Fruit fly (Drosophila melanogaster): ENCODE results near the gene bou.

The bou gene

DNA sequence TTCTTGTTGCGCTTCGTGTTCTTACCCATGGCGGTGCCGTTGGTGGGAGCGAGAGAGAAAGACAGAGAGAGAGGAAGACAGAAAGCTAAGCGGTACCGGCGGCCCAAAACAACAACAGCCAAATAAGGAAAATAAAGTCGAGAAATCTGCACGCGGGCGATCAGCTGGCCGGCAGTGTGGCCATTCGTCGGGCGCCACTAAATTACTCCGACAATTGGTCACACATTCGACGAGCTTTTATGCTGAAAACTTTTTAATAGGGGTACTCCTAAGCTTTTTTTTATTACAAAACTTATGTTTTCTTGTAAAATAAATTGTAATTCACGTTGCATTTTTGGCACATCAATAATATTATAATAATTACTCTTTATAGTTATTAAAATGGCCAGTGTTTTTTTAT, 17.7 kb upstream of the bou start, which contains the start of gene Setd3 (continued):
- TF ChIP-seq Sox102F (GFP tag; optimal IDR thresholded peaks at IDR 0.05) (peak; percentile 18), Lpt (GFP tag; optimal IDR thresholded peaks at IDR 0.05) (no peak), gsb-n (tag; optimal IDR thresholded peaks at IDR 0.05) (peak; percentile 85), MESR4 (GFP tag; optimal IDR thresholded peaks at IDR 0.05) (peak; percentile 20), CG33213 (GFP tag; optimal IDR thresholded peaks at IDR 0.05) (no peak), HLH54F (GFP tag; optimal IDR thresholded peaks at IDR 0.05) (no peak), PHDP (tag; optimal IDR thresholded peaks at IDR 0.05) (peak; percentile 12), crp (GFP tag; optimal IDR thresholded peaks at IDR 0.05) (peak in 1 of 2 experiments; percentile 86), CG12659 (GFP tag; optimal IDR thresholded peaks at IDR 0.05) (peak; percentile 28), CG12391 (tag; optimal IDR thresholded peaks at IDR 0.05) (peak; percentile 21), CG1832 (GFP tag; optimal IDR thresholded peaks at IDR 0.05) (peak; percentile 44), CG34422 (GFP tag; IDR thresholded peaks at IDR 0.05) (peak; percentile 45; the same call in 1 of the 3 replicates), CG4360 (GFP tag; IDR thresholded peaks at IDR 0.05) (0 out of 2 replicates have a peak, but pooled peaks have one; percentile 22), CG16779 (GFP tag; IDR thresholded peaks at IDR 0.05) (no peak), Fer3 (tag; optimal IDR thresholded peaks at IDR 0.05) (peak; percentile 30), Dek (tag; optimal IDR thresholded peaks at IDR 0.05) (peak; percentile 10), CG7271 (tag; optimal IDR thresholded peaks at IDR 0.05) (no peak), Max (GFP tag; optimal IDR thresholded peaks at IDR 0.05) (peak; percentile 22), CG9797 (GFP tag; optimal IDR thresholded peaks at IDR 0.05) (peak; percentile 56), HLH3B (GFP tag; IDR thresholded peaks at IDR 0.05) (peak; percentile 17; the same call in 1 of the 2 replicates), CG10565 (GFP tag; optimal IDR thresholded peaks at IDR 0.05) (no peak), CG15269 (tag; optimal IDR thresholded peaks at IDR 0.05) (no peak), lab (GFP tag; optimal IDR thresholded peaks at IDR 0.05) (peak; percentile 18), cg (GFP tag; optimal IDR thresholded peaks at IDR 0.05) (no peak), wek (GFP tag; optimal IDR thresholded peaks at IDR 0.05) (peak; percentile 88), CTCF (GFP tag; optimal IDR thresholded peaks at IDR 0.05) (peak; percentile 16), Jarid2 (GFP tag; optimal IDR thresholded peaks at IDR 0.05) (no peak), CG32532 (GFP tag; IDR thresholded peaks at IDR 0.05) (peak; percentile 45; the same call in 1 of the 2 replicates), stwl (tag; optimal IDR thresholded peaks at IDR 0.05) (peak; percentile 18), Xrp1 (GFP tag; IDR thresholded peaks at IDR 0.05) (peak; percentile 27; the same call in 1 of the 2 replicates), CG15514 (GFP tag; optimal IDR thresholded peaks at IDR 0.05) (peak; percentile 34), E2f2 (GFP tag; IDR thresholded peaks at IDR 0.05) (peak; percentile 55), NfI (GFP tag; optimal IDR thresholded peaks at IDR 0.05) (no peak), CG31441 (GFP tag; IDR thresholded peaks at IDR 0.05) (no peak), CG12155 (GFP tag; optimal IDR thresholded peaks at IDR 0.05) (no peak), so (GFP tag; IDR thresholded peaks at IDR 0.05) (no peak), CG12769 (tag; optimal IDR thresholded peaks at IDR 0.05) (no peak), grau (tag; optimal IDR thresholded peaks at IDR 0.05) (peak; percentile 35), Sox100B (GFP tag; optimal IDR thresholded peaks at IDR 0.05) (no peak), Mes4 (GFP tag; optimal IDR thresholded peaks at IDR 0.05) (no peak), BEAF-32 (GFP tag; optimal IDR thresholded peaks at IDR 0.05) (peak; percentile 3), slbo (GFP tag; IDR thresholded peaks at IDR 0.05) (peak; percentile 43; the same call in 1 of the 2 replicates), caup (GFP tag; optimal IDR thresholded peaks at IDR 0.05; ENCODE audit: severe bottlenecking) (peak; percentile 29), CG2712 (tag; optimal IDR thresholded peaks at IDR 0.05) (peak; percentile 4), CG3281 (GFP tag; optimal IDR thresholded peaks at IDR 0.05) (no peak), CG7928 (GFP tag; optimal IDR thresholded peaks at IDR 0.05) (no peak)
